Fruit fly (Drosophila melanogaster) whole organism, prepupa: Measurements from ENCODE around the gene Syx4.
A peak's percentile ranks its signal among the peaks of the same experiment; 100 is the strongest.

ENCODE experiments used
- Blimp-1 ChIP-seq: fragments of 200-800 bp; sonication (Bioruptor generic); optimal IDR thresholded peaks from 3 replicates; lab custom pipeline; 2017; ENCODE audit warnings: missing biosample characterization, missing genetic modification characterization, mild to moderate bottlenecking, moderate library complexity, missing genetic modification reagents
- CG10669 ChIP-seq: fragments of 200-800 bp; sonication (Bioruptor generic); optimal IDR thresholded peaks from 3 replicates; lab custom pipeline; 2018; ENCODE audit warnings: missing biosample characterization, mild to moderate bottlenecking, missing genetic modification characterization, moderate library complexity
- CG11902 ChIP-seq: fragments of 200-800 bp; sonication (Bioruptor generic); optimal IDR thresholded peaks from 3 replicates; lab custom pipeline; 2016; ENCODE audit warnings: missing biosample characterization, missing genetic modification characterization
- CG15336 ChIP-seq: fragments of 200-800 bp; sonication (Bioruptor generic); IDR thresholded peaks from 2 replicates; pipeline ENCODE4 v1.3.6; 2022; ENCODE audit warnings: missing biosample characterization, missing genetic modification characterization
- CG16779 ChIP-seq: fragments of 200-800 bp; sonication (Bioruptor generic); optimal IDR thresholded peaks from 3 replicates; lab custom pipeline; 2017; ENCODE audit warnings: missing biosample characterization, mild to moderate bottlenecking, missing genetic modification characterization
- CG3032 ChIP-seq: fragments of 200-800 bp; optimal IDR thresholded peaks from 2 replicates; lab custom pipeline; 2019; ENCODE audit warnings: missing biosample characterization, mild to moderate bottlenecking, missing genetic modification characterization, moderate library complexity
- CG31627 ChIP-seq: fragments of 200-800 bp; sonication (Bioruptor generic); optimal IDR thresholded peaks from 3 replicates; lab custom pipeline; 2016; ENCODE audit warnings: missing biosample characterization, missing genetic modification characterization
- CG34406 ChIP-seq: fragments of 200-800 bp; sonication (Bioruptor generic); optimal IDR thresholded peaks from 3 replicates; lab custom pipeline; 2016; ENCODE audit warnings: missing biosample characterization, missing genetic modification characterization
- CG7368 ChIP-seq: fragments of 200-800 bp; sonication (Bioruptor generic); optimal IDR thresholded peaks from 3 replicates; lab custom pipeline; 2016; ENCODE audit warnings: missing biosample characterization, missing genetic modification characterization
- CG8319 ChIP-seq: fragments of 200-800 bp; sonication (Bioruptor generic); optimal IDR thresholded peaks from 3 replicates; lab custom pipeline; 2016; ENCODE audit warnings: missing biosample characterization, missing genetic modification characterization
- CG8632 ChIP-seq: fragments of 200-800 bp; sonication (Bioruptor generic); optimal IDR thresholded peaks from 3 replicates; lab custom pipeline; 2016; ENCODE audit warnings: missing biosample characterization, missing genetic modification characterization
- CG9139 ChIP-seq: fragments of 200-800 bp; sonication (Bioruptor generic); optimal IDR thresholded peaks from 3 replicates; lab custom pipeline; 2017; ENCODE audit warnings: missing biosample characterization, mild to moderate bottlenecking, missing genetic modification characterization
- Eip78C ChIP-seq: fragments of 200-800 bp; sonication (Bioruptor generic); peaks from one replicate; lab custom pipeline; 2016; ENCODE audit warnings: missing biosample characterization, missing genetic modification characterization
- Eip93F ChIP-seq: fragments of 200-800 bp; sonication (Bioruptor generic); optimal IDR thresholded peaks from 2 replicates; lab custom pipeline; 2016; ENCODE audit warnings: missing biosample characterization, mild to moderate bottlenecking, missing genetic modification characterization
- Ets21C ChIP-seq: fragments of 200-800 bp; sonication (Bioruptor generic); optimal IDR thresholded peaks from 3 replicates; lab custom pipeline; 2016; ENCODE audit warnings: missing biosample characterization, missing genetic modification characterization
- Gug ChIP-seq: fragments of 200-800 bp; sonication (Bioruptor generic); IDR thresholded peaks from 2 replicates; pipeline ENCODE4 v1.3.6; 2022; ENCODE audit warnings: missing biosample characterization, missing genetic modification characterization
- Hr38 ChIP-seq: sonication (Bioruptor generic); optimal IDR thresholded peaks from 2 replicates; lab custom pipeline; 2016; ENCODE audit warnings: missing biosample characterization, missing genetic modification characterization
- Hr39 ChIP-seq: fragments of 200-800 bp; sonication (Bioruptor generic); optimal IDR thresholded peaks from 2 replicates; lab custom pipeline; 2016; ENCODE audit warnings: missing biosample characterization, missing genetic modification characterization
- Hr4 ChIP-seq: fragments of 200-800 bp; sonication (Bioruptor generic); optimal IDR thresholded peaks from 3 replicates; lab custom pipeline; 2016; ENCODE audit warnings: missing biosample characterization, missing genetic modification characterization
- Smox ChIP-seq: fragments of 200-800 bp; sonication (Bioruptor generic); optimal IDR thresholded peaks from 3 replicates; lab custom pipeline; 2016; ENCODE audit warnings: missing biosample characterization, missing genetic modification characterization
- Sox14 ChIP-seq: fragments of 200-800 bp; sonication (Bioruptor generic); optimal IDR thresholded peaks from 3 replicates; lab custom pipeline; 2016; ENCODE audit warnings: missing biosample characterization, missing genetic modification characterization
- Sox15 ChIP-seq: fragments of 200-800 bp; sonication (Bioruptor generic); optimal IDR thresholded peaks from 3 replicates; lab custom pipeline; 2016; ENCODE audit warnings: missing biosample characterization, missing genetic modification characterization
- cyc ChIP-seq: fragments of 200-800 bp; sonication (Bioruptor generic); optimal IDR thresholded peaks from 3 replicates; lab custom pipeline; 2016; ENCODE audit warnings: missing biosample characterization, missing genetic modification characterization
- dsx ChIP-seq: fragments of 200-800 bp; optimal IDR thresholded peaks from 3 replicates; lab custom pipeline; 2019; ENCODE audit warnings: missing biosample characterization, mild to moderate bottlenecking, missing genetic modification characterization, moderate library complexity; ENCODE audit not compliant: poor library complexity, severe bottlenecking
- eg ChIP-seq: fragments of 200-800 bp; sonication (Bioruptor generic); IDR thresholded peaks from 3 replicates; pipeline ENCODE4 v1.3.6; 2022; ENCODE audit warnings: missing biosample characterization, missing genetic modification characterization
- esn ChIP-seq: fragments of 200-800 bp; sonication (Bioruptor generic); optimal IDR thresholded peaks from 2 replicates; lab custom pipeline; 2016; ENCODE audit warnings: missing biosample characterization, mild to moderate bottlenecking, missing genetic modification characterization, moderate library complexity
- fd85E ChIP-seq: fragments of 200-800 bp; sonication (Bioruptor generic); optimal IDR thresholded peaks from 3 replicates; lab custom pipeline; 2016; ENCODE audit warnings: missing biosample characterization, missing genetic modification characterization
- fkh ChIP-seq: fragments of 200-800 bp; sonication (Bioruptor generic); optimal IDR thresholded peaks from 3 replicates; lab custom pipeline; 2017; ENCODE audit warnings: missing biosample characterization, mild to moderate bottlenecking, missing genetic modification characterization, moderate library complexity
- lz ChIP-seq: fragments of 200-800 bp; sonication (Bioruptor generic); optimal IDR thresholded peaks from 3 replicates; lab custom pipeline; 2016; ENCODE audit warnings: missing biosample characterization, missing genetic modification characterization
- net ChIP-seq: fragments of 200-800 bp; sonication (Bioruptor generic); optimal IDR thresholded peaks from 3 replicates; lab custom pipeline; 2016; ENCODE audit warnings: missing biosample characterization, missing genetic modification characterization
- salr ChIP-seq, 2 experiments: fragments of 200-800 bp; sonication (Bioruptor generic); optimal IDR thresholded peaks; 3 replicates each; lab custom pipeline; 2016 to 2018; ENCODE audit warnings: missing biosample characterization in 2 of 2, missing genetic modification characterization in 2 of 2, mild to moderate bottlenecking in 1 of 2

Syx4 gene

dm6 chrX:2740084-2740483 is 3.8 kb downstream of the Syx4 start, which contains the start of gene kirre:
TSS of gene kirre (plus strand) at chrX:2740384.
- no peak for TF ChIP-seq Eip93F (GFP tag; lab: Kevin White, UChicago)
- no peak for TF ChIP-seq Smox (GFP tag; lab: Kevin White, UChicago)
- TF ChIP-seq Blimp-1 = no peak
- no peak for TF ChIP-seq CG9139 (GFP tag; lab: Kevin White, UChicago)
- no peak for TF ChIP-seq CG10669 (GFP tag; lab: Kevin White, UChicago)
- TF ChIP-seq fd85E (GFP tag; lab: Kevin White, UChicago) = no peak
- TF ChIP-seq fkh (GFP tag; lab: Kevin White, UChicago) = no peak
- no peak for TF ChIP-seq dsx (GFP tag; lab: Kevin White, UChicago)
- TF ChIP-seq CG16779 = no peak
- no peak for TF ChIP-seq Hr39 (GFP tag; lab: Kevin White, UChicago)

dm6 chrX:2738663-2739062 is 5.2 kb downstream of the Syx4 start, which contains the start of gene crm:
TSS of gene crm (minus strand) at chrX:2738773.
- TF ChIP-seq Sox14 (GFP tag; lab: Kevin White, UChicago) = peak; percentile 45
- no peak for TF ChIP-seq eg (GFP tag; lab: Robert Waterston, UW)
- no peak for TF ChIP-seq CG8632 (GFP tag; lab: Kevin White, UChicago)
- TF ChIP-seq fkh (GFP tag; lab: Kevin White, UChicago) = peak; percentile 99

- TF ChIP-seq Sox15 (GFP tag; lab: Kevin White, UChicago) = peak; percentile 24
- TF ChIP-seq fd85E (GFP tag; lab: Kevin White, UChicago) = no peak
- peak; percentile 60 for TF ChIP-seq CG3032 (tag; lab: Kevin White, UChicago)
- TF ChIP-seq lz (GFP tag; lab: Kevin White, UChicago) = peak; percentile 58
- no peak for TF ChIP-seq CG11902 (GFP tag; lab: Kevin White, UChicago)
- peak; percentile 45 for TF ChIP-seq cyc (GFP tag; lab: Kevin White, UChicago)
- peak; percentile 43 for TF ChIP-seq esn
- peak; percentile 30 for TF ChIP-seq CG31627 (GFP tag; lab: Kevin White, UChicago)
- peak; percentile 42 for TF ChIP-seq Gug (GFP tag; lab: Robert Waterston, UW)
- TF ChIP-seq Eip78C = peak; percentile 72
- 0 out of 2 replicates have a peak, but pooled peaks have one; percentile 23 for TF ChIP-seq CG15336 (GFP tag; lab: Robert Waterston, UW)
These were observed 11.7 kb downstream of the Syx4 start, which contains the start of the genes ttm50 and CG2712 for dm6 chrX:2732127-2732526. TSS of gene ttm50 (minus strand) at chrX:2732190. TSS of gene CG2712 (plus strand) at chrX:2732469.

- TF ChIP-seq net (no peak), esn (no peak), CG7368 (no peak), fkh (GFP tag; lab: Kevin White, UChicago) (no peak), CG8319 (GFP tag; lab: Kevin White, UChicago) (no peak), Blimp-1 (no peak), Smox (GFP tag; lab: Kevin White, UChicago) (no peak), CG31627 (GFP tag; lab: Kevin White, UChicago) (no peak), Hr4 (GFP tag; lab: Kevin White, UChicago) (no peak), CG34406 (no peak), Ets21C (GFP tag; lab: Kevin White, UChicago) (no peak), salr (GFP tag; optimal IDR thresholded peaks at IDR 0.05; lab: Kevin White, UChicago) (no peak), Hr38 (GFP tag; lab: Kevin White, UChicago) (no peak), Gug (GFP tag; lab: Robert Waterston, UW) (no peak)
These were observed 16.4 kb downstream of the Syx4 start, which contains the start of gene dwg for dm6 chrX:2727506-2727905. TSS of gene dwg (plus strand) at chrX:2727698.

dm6 chrX:2726420-2726819 is 17.5 kb downstream of the Syx4 start, which contains the start of gene vilya:
TSS of gene vilya (plus strand) at chrX:2726678.
- no peak for TF ChIP-seq Ets21C (GFP tag; lab: Kevin White, UChicago)
- TF ChIP-seq Eip78C = no peak
